Worm (Caenorhabditis elegans) whole organism, L4 larva: ENCODE results near the gene sds-22.

Experiments
- F10B5.3 ChIP-seq: sonication (generic microtip); optimal IDR thresholded peaks from 2 replicates; lab custom pipeline; 2016; ENCODE audit warnings: mild to moderate bottlenecking, missing genetic modification characterization, missing compliant biosample characterization
- F37D6.2 ChIP-seq: sonication (generic microtip); optimal IDR thresholded peaks from 2 replicates; lab custom pipeline; 2016; ENCODE audit warnings: mild to moderate bottlenecking, missing genetic modification characterization, missing compliant biosample characterization
- F49E8.2 ChIP-seq: sonication (generic microtip); optimal IDR thresholded peaks from 2 replicates; lab custom pipeline; 2016; ENCODE audit warnings: missing compliant biosample characterization, mild to moderate bottlenecking, missing genetic modification characterization, borderline replicate concordance
- T20F7.1 ChIP-seq: fragments of 200-800 bp; sonication (Bioruptor generic); optimal IDR thresholded peaks from 2 replicates; lab custom pipeline; 2018; ENCODE audit warnings: mild to moderate bottlenecking, missing genetic modification characterization, missing compliant biosample characterization
- Y75B8A.6 ChIP-seq: fragments of 200-800 bp; sonication (Bioruptor generic); IDR thresholded peaks from 2 replicates; pipeline ENCODE4 v1.3.6; 2022; ENCODE audit warnings: missing genetic modification reagents, missing genetic modification characterization, missing compliant biosample characterization
- ZK337.2 ChIP-seq: fragments of 200-800 bp; sonication (Bioruptor generic); IDR thresholded peaks from 2 replicates; pipeline ENCODE4 v1.3.6; 2022; ENCODE audit warnings: missing genetic modification reagents, missing genetic modification characterization, missing compliant biosample characterization
- arid-1 ChIP-seq: fragments of 200-800 bp; sonication (Bioruptor generic); conservative IDR thresholded peaks from 2 replicates; pipeline ENCODE4 v1.3.6; 2022; ENCODE audit warnings: missing genetic modification reagents, missing genetic modification characterization, missing compliant biosample characterization
- ceh-44 ChIP-seq: fragments of 200-800 bp; sonication (Bioruptor generic); IDR thresholded peaks from 2 replicates; pipeline ENCODE4 v1.3.6; 2022; ENCODE audit warnings: missing genetic modification reagents, missing genetic modification characterization, missing compliant biosample characterization
- daf-16 ChIP-seq, 3 experiments: sonication (generic microtip); optimal IDR thresholded peaks; 2 replicates each; lab custom pipeline; 2016 to 2017; ENCODE audit warnings: missing genetic modification characterization in 3 of 3, missing genetic modification reagents in 3 of 3, mild to moderate bottlenecking in 2 of 3, missing compliant biosample characterization in 2 of 3, missing biosample characterization in 1 of 3, moderate library complexity in 1 of 3
- dmd-6 ChIP-seq: fragments of 200-800 bp; sonication (Bioruptor generic); IDR thresholded peaks from 2 replicates; pipeline ENCODE4 v1.3.6; 2022; ENCODE audit warnings: missing genetic modification reagents, missing genetic modification characterization, missing compliant biosample characterization
- dmd-9 ChIP-seq: fragments of 200-800 bp; sonication (Bioruptor generic); IDR thresholded peaks from 2 replicates; pipeline ENCODE4 v1.3.6; 2022; ENCODE audit warnings: missing genetic modification reagents, missing genetic modification characterization, missing compliant biosample characterization
- dpl-1 ChIP-seq: fragments of 150-350 bp; optimal IDR thresholded peaks from 2 replicates; lab custom pipeline; 2014; ENCODE audit warnings: missing biosample characterization, missing genetic modification reagents, missing genetic modification characterization
- fos-1 ChIP-seq: fragments of 150-350 bp; optimal IDR thresholded peaks from 2 replicates; lab custom pipeline; 2014; ENCODE audit warnings: missing biosample characterization, missing genetic modification characterization
- gei-8 ChIP-seq: fragments of 200-800 bp; sonication (Bioruptor generic); optimal IDR thresholded peaks from 2 replicates; lab custom pipeline; 2018; ENCODE audit warnings: mild to moderate bottlenecking, missing genetic modification characterization, missing compliant biosample characterization
- hif-1 ChIP-seq, 2 experiments: sonication (generic microtip); optimal IDR thresholded peaks; 2 replicates each; lab custom pipeline; 2016 to 2017; ENCODE audit warnings: missing compliant biosample characterization in 2 of 2, missing genetic modification characterization in 2 of 2, missing genetic modification reagents in 2 of 2, missing genotype in 2 of 2, mild to moderate bottlenecking in 1 of 2
- hlh-11 ChIP-seq: fragments of 200-800 bp; sonication (Bioruptor generic); optimal IDR thresholded peaks from 2 replicates; lab custom pipeline; 2018; ENCODE audit warnings: mild to moderate bottlenecking, missing genetic modification characterization, missing compliant biosample characterization
- jun-1 ChIP-seq: fragments of 150-350 bp; optimal IDR thresholded peaks from 2 replicates; lab custom pipeline; 2014; ENCODE audit warnings: missing biosample characterization, missing genetic modification reagents, missing genetic modification characterization
- lin-13 ChIP-seq: fragments of 150-350 bp; optimal IDR thresholded peaks from 2 replicates; lab custom pipeline; 2014; ENCODE audit warnings: missing biosample characterization, missing genetic modification reagents, missing genetic modification characterization
- lin-15B ChIP-seq: fragments of 150-350 bp; sonication (generic microtip); optimal IDR thresholded peaks from 3 replicates; lab custom pipeline; 2014; ENCODE audit warnings: missing biosample characterization, missing genetic modification characterization
- lin-29 ChIP-seq: fragments of 200-800 bp; sonication (Bioruptor generic); IDR thresholded peaks from 2 replicates; pipeline ENCODE4 v1.3.6; 2022; ENCODE audit warnings: missing genetic modification reagents, missing genetic modification characterization, missing compliant biosample characterization
- lin-38 ChIP-seq: fragments of 200-800 bp; sonication (Bioruptor generic); IDR thresholded peaks from 2 replicates; pipeline ENCODE4 v1.3.6; 2022; ENCODE audit warnings: missing genetic modification reagents, missing genetic modification characterization, missing compliant biosample characterization
- lir-3 ChIP-seq: sonication (generic microtip); optimal IDR thresholded peaks from 2 replicates; lab custom pipeline; 2016; ENCODE audit warnings: mild to moderate bottlenecking, missing genetic modification characterization, missing compliant biosample characterization
- lsy-2 ChIP-seq, 2 experiments: fragments of 150-350 bp in 1 of 2; sonication (generic microtip) in 1 of 2; optimal IDR thresholded peaks; 2 replicates each; lab custom pipeline; 2014 to 2017; ENCODE audit warnings: missing biosample characterization in 2 of 2, missing genetic modification characterization in 2 of 2
- mes-2 ChIP-seq: sonication (generic microtip); optimal IDR thresholded peaks from 2 replicates; lab custom pipeline; 2016; ENCODE audit warnings: missing genotype, mild to moderate bottlenecking, missing genetic modification characterization, missing compliant biosample characterization; ENCODE audit not compliant: poor library complexity, severe bottlenecking
- mxl-2 ChIP-seq: fragments of 200-800 bp; sonication (Bioruptor generic); conservative IDR thresholded peaks from 2 replicates; pipeline ENCODE4 v1.3.6; 2022; ENCODE audit warnings: missing genetic modification reagents, missing genetic modification characterization, missing compliant biosample characterization
- nhr-11 ChIP-seq: fragments of 150-350 bp; optimal IDR thresholded peaks from 2 replicates; lab custom pipeline; 2014; ENCODE audit warnings: missing biosample characterization, missing genetic modification characterization
- nhr-28 ChIP-seq: fragments of 150-350 bp; optimal IDR thresholded peaks from 2 replicates; lab custom pipeline; 2014; ENCODE audit warnings: missing biosample characterization, missing genetic modification characterization
- nhr-77 ChIP-seq: fragments of 150-350 bp; optimal IDR thresholded peaks from 2 replicates; lab custom pipeline; 2014; ENCODE audit warnings: missing biosample characterization, missing genetic modification characterization
- pqm-1 ChIP-seq: sonication (generic microtip); optimal IDR thresholded peaks from 2 replicates; lab custom pipeline; 2017; ENCODE audit warnings: missing biosample characterization, missing genetic modification characterization
- rbr-2 ChIP-seq: sonication (generic microtip); optimal IDR thresholded peaks from 2 replicates; lab custom pipeline; 2016; ENCODE audit warnings: missing genotype, missing genetic modification characterization, missing compliant biosample characterization
- set-16 ChIP-seq: fragments of 200-800 bp; sonication (Bioruptor generic); IDR thresholded peaks from 2 replicates; pipeline ENCODE4 v1.3.6; 2022; ENCODE audit warnings: missing genetic modification reagents, missing genetic modification characterization, missing compliant biosample characterization
- skn-1 ChIP-seq: fragments of 150-350 bp; optimal IDR thresholded peaks from 2 replicates; lab custom pipeline; 2014; ENCODE audit warnings: missing biosample characterization, missing genetic modification characterization
- spr-1 ChIP-seq: sonication (generic microtip); optimal IDR thresholded peaks from 2 replicates; lab custom pipeline; 2016; ENCODE audit warnings: mild to moderate bottlenecking, missing genetic modification characterization, missing compliant biosample characterization
- unc-62 ChIP-seq, 3 experiments: fragments of 150-350 bp in 1 of 3; sonication (generic microtip); optimal IDR thresholded peaks in 2 of 3; peaks in 1 of 3; 1 replicate in 1 of 3; 2 replicates in 2 of 3; lab custom pipeline; 2014 to 2017; ENCODE audit warnings: missing biosample characterization in 3 of 3, missing genetic modification characterization in 3 of 3, missing genetic modification reagents in 3 of 3, missing genotype in 1 of 3
- zag-1 ChIP-seq: fragments of 150-350 bp; optimal IDR thresholded peaks from 2 replicates; lab custom pipeline; 2014; ENCODE audit warnings: missing biosample characterization, missing genetic modification characterization
- zip-11 ChIP-seq: fragments of 200-800 bp; sonication (Bioruptor generic); IDR thresholded peaks from 2 replicates; pipeline ENCODE4 v1.3.6; 2022; ENCODE audit warnings: missing genetic modification characterization, missing compliant biosample characterization
- zip-2 ChIP-seq: fragments of 150-350 bp; optimal IDR thresholded peaks from 2 replicates; lab custom pipeline; 2014; ENCODE audit warnings: missing biosample characterization, missing genetic modification characterization
- ztf-11 ChIP-seq: fragments of 150-350 bp; optimal IDR thresholded peaks from 2 replicates; lab custom pipeline; 2014; ENCODE audit warnings: missing biosample characterization, missing genetic modification characterization

The sds-22 gene

DNA sequence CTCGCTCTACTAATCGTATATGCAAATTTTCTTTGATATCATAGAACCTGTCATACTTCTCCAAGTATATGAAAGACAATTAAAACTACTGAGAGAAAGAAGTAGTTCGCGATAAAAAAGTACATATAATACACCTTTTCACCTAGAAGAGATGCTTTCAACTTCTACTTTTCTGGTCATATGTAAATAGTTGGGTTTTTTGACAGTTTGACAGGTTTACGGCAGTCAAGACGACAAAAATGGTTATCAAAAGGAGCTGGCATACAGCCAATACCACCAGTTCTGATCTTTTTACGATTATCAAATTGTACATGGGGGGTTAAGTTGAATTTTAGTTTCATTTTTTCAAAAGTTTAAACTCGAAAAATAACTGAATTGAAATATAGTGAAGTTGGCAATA is 43.3 kb upstream of the sds-22 start (continued):
- no peak for TF ChIP-seq zip-11 (GFP tag; lab: Robert Waterston, UW)
- TF ChIP-seq fos-1 (tag; lab: Kevin White, UChicago), result no peak
- TF ChIP-seq jun-1 (tag; lab: Kevin White, UChicago), result no peak
- no peak for TF ChIP-seq dmd-9 (GFP tag; lab: Robert Waterston, UW)
- TF ChIP-seq nhr-77 (tag; lab: Kevin White, UChicago), result peak; percentile 40
- TF ChIP-seq nhr-11, result no peak

DNA sequence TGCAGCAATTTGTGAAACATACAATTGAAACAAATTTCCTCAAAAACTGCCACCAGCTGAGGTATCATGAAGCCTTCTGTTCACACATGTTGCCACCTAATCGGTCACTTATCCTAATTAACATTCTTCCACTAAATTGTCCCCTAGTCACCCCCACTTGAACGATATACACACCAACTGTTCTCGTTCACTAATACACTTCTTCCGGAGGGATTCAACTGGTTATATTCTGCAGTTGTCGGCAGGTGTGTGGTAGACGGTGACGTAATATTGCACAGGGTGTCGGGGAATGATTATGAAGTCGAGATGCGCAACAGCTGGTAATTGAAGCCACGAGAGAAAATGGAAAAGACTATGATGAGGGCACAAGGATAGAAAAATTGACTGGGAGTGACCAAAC is 42.8 kb upstream of the sds-22 start:
- no peak for TF ChIP-seq dpl-1 (GFP tag; lab: Kevin White, UChicago)
- no peak for TF ChIP-seq lin-15B
- no peak for TF ChIP-seq rbr-2 (tag; lab: Kevin White, UChicago)
- no peak for TF ChIP-seq F10B5.3 (tag; lab: Kevin White, UChicago)
- no peak for TF ChIP-seq nhr-28
- TF ChIP-seq, all 104 proteins: peak for 0

DNA sequence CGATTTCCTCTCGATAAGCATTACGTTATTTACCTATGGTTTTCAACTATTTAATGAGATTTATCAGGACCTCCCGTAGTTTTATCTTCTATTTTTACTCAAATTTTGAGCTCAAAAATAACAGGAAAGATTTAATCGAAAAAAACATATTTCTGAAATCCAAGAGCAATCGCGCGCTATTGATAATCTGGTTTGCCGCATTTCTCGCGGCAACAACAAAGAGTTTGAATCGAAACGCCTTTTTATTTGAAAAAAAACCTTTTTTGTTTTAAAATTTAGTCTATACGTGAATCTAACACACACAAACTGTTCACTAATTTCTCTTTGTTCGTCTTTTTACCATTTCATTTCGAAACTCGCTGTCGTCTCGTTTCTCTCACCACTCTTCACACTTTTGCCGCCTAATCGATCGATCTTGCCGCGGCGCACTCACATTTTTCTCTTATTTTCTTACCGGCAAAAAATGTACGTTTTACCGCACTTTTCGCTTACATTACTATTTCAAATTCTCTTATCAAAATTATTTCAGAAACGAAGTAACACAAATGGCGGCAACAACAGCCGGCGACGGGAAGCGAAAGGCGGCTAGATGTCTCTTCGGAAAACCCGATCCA is 41.9 kb upstream of the sds-22 start, which contains the start of gene cki-2:
TSS of gene cki-2 (plus strand) at position 337 of the 614 bp plus-strand sequence.
- TF ChIP-seq lsy-2 (tag; optimal IDR thresholded peaks at IDR 0.05; lab: Kevin White, UChicago) (peak in 1 of 2 experiments; percentile 7), unc-62 (GFP tag; optimal IDR thresholded peaks at IDR 0.05 in 1 of 2; lab: Kevin White, UChicago) (peak in 1 of 2 experiments; percentile 22), unc-62 (tag; optimal IDR thresholded peaks at IDR 0.05; lab: Kevin White, UChicago) (no peak), dpl-1 (GFP tag; lab: Kevin White, UChicago) (peak; percentile 25), hlh-11 (tag; lab: Kevin White, UChicago) (no peak), daf-16 (GFP tag; optimal IDR thresholded peaks at IDR 0.05; lab: Kevin White, UChicago) (no peak), daf-16 (tag; optimal IDR thresholded peaks at IDR 0.05; lab: Kevin White, UChicago) (peak; percentile 26), nhr-28 (peak; percentile 4), mes-2 (tag; lab: Kevin White, UChicago) (no peak), lin-38 (peak; percentile 60), pqm-1 (tag; lab: Kevin White, UChicago) (peak; percentile 38)

DNA sequence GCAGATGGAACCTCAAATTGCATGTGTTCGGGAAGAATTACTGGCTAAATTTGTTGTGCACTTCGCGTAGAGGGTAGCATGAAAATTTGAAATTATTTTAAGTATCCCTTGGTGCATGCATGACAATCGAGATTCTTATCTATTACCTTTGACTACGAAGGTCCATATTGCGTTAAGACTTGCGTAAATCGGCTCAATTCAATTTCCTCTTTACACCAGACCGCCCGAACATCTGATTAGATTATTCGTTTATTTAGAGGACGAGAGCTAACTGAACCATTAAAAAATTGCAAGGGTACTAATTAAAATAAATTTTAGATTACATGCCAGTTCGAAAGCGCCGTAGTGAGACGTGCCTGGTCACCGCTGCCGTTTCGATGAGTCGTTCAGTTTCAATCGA is 40.6 kb upstream of the sds-22 start:
- TF ChIP-seq gei-8 (GFP tag; lab: Kevin White, UChicago) (no peak), ZK337.2 (GFP tag; lab: Robert Waterston, UW) (no peak), lin-38 (no peak), hif-1 (tag; optimal IDR thresholded peaks at IDR 0.05; lab: Kevin White, UChicago) (no peak)

DNA sequence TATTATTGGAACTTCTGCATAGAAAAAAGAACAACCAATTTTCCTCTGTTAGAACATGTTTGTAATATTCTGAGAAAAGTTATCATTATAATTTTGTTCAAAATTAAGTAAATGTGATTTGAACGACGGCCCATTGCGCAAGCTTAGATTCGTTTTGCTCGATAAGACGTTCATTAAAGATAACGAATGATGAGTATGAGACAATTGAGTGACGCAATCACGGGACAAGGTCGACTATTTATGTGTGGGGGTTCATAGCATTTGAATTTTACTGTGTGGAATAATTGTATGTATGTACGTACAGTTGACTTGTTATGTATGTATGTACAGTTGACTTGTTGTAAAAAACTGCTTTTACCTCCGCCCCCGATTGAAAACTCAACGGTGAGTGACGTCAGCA is 38.8 kb upstream of the sds-22 start:
- TF ChIP-seq unc-62 (GFP tag; optimal IDR thresholded peaks at IDR 0.05 in 1 of 2; lab: Kevin White, UChicago) (peak in 1 of 2 experiments; percentile 75), unc-62 (tag; optimal IDR thresholded peaks at IDR 0.05; lab: Kevin White, UChicago) (no peak), lin-15B (no peak)

DNA sequence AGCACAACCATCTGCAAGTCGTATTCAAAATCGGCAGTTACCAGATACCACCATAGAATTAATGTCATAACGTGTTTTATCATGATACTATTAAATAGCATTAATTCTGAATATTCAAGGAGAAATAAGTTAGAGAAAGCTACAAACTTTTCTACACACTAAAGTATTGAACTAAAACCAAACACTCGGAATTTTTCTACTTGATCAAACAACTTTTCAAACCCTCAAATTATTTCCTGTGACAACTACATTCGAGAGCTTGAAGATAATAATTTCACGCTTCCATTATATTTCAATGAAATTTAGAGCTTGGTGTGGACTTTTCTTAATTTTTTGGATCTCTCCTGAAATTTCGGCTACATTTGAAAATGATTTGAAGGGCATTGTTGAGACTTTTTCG is 35.7 kb upstream of the sds-22 start, which contains the start of gene irld-47:
TSS of gene irld-47 (minus strand) at position 101 of the 400 bp plus-strand sequence.
- TF ChIP-seq skn-1 (no peak), lin-29 (GFP tag; lab: Robert Waterston, UW) (no peak), Y75B8A.6 (GFP tag; lab: Robert Waterston, UW) (no peak), spr-1 (tag; lab: Kevin White, UChicago) (no peak), F49E8.2 (tag; lab: Kevin White, UChicago) (no peak), F37D6.2 (tag; lab: Kevin White, UChicago) (no peak), zip-2 (tag; lab: Kevin White, UChicago) (no peak), ZK337.2 (GFP tag; lab: Robert Waterston, UW) (no peak), lir-3 (tag; lab: Kevin White, UChicago) (no peak), mxl-2 (GFP tag; lab: Robert Waterston, UW) (no peak), lin-13 (no peak), set-16 (GFP tag; lab: Robert Waterston, UW) (no peak), T20F7.1 (no peak), ztf-11 (tag; lab: Kevin White, UChicago) (no peak), arid-1 (no peak), dmd-6 (GFP tag; lab: Robert Waterston, UW) (no peak), ceh-44 (GFP tag; lab: Robert Waterston, UW) (no peak), zag-1 (tag; lab: Kevin White, UChicago) (no peak)
